Worm (Caenorhabditis elegans): ENCODE data around the gene Y61A9LA.3.

DNA sequence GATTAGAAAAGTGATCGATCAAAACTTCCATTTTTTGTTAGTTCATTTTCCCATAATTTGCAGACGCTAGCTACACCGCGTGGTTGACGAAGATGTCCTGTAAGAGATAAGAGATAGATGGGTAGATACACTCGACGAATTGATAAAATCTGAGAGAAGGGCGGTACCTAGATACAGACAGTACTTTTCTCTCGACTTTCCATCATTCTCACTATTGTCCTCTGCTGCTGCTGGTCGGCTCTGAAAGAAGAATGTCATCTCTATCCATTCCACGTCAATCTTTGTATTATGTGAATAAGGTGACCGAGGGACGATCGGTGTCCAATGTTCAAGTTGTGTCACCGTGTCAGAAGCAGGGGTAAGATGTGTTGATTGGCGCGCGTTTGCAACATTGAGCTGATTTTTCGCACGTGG lies 57.6 kb downstream of the Y61A9LA.3 start, which contains the start of gene pmt-2:
- TF ChIP-seq him-1 (tag; optimal IDR thresholded peaks at IDR 0.05) (no peak), W03F9.2 (tag; optimal IDR thresholded peaks at IDR 0.05) (no peak), dao-5 (tag; optimal IDR thresholded peaks at IDR 0.05) (no peak)
